Worm (Caenorhabditis elegans) whole organism, late embryonic: ENCODE results near the gene F18A11.5.

Experiments
- F13H6.1 ChIP-seq: sonication (generic microtip); optimal IDR thresholded peaks from 2 replicates; lab custom pipeline; 2016; ENCODE audit warnings: missing genetic modification characterization, missing compliant biosample characterization
- K02D7.2 ChIP-seq: sonication (generic microtip); optimal IDR thresholded peaks from 2 replicates; lab custom pipeline; 2017; ENCODE audit warnings: mild to moderate bottlenecking, missing genetic modification characterization, missing compliant biosample characterization
- K09A11.1 ChIP-seq: sonication (generic microtip); optimal IDR thresholded peaks from 2 replicates; lab custom pipeline; 2017; ENCODE audit warnings: antibody characterized with exemption, mild to moderate bottlenecking, missing genetic modification characterization, missing compliant biosample characterization; ENCODE audit not compliant: insufficient read depth
- T23F11.4 ChIP-seq: fragments of 200-800 bp; sonication (Bioruptor generic); optimal IDR thresholded peaks from 2 replicates; lab custom pipeline; 2018; ENCODE audit warnings: mild to moderate bottlenecking, missing genetic modification characterization, missing compliant biosample characterization
- Y22D7AL.16 ChIP-seq: sonication (generic microtip); optimal IDR thresholded peaks from 2 replicates; lab custom pipeline; 2016; ENCODE audit warnings: missing genetic modification characterization, missing compliant biosample characterization
- ahr-1 ChIP-seq: sonication (generic microtip); optimal IDR thresholded peaks from 2 replicates; lab custom pipeline; 2016; ENCODE audit warnings: missing genetic modification characterization, missing compliant biosample characterization
- ceh-18 ChIP-seq: sonication (generic microtip); optimal IDR thresholded peaks from 2 replicates; lab custom pipeline; 2016; ENCODE audit warnings: missing genetic modification characterization, missing compliant biosample characterization
- ceh-22 ChIP-seq: sonication (generic microtip); optimal IDR thresholded peaks from 2 replicates; lab custom pipeline; 2017; ENCODE audit warnings: missing biosample characterization, missing genetic modification characterization
- ceh-30 ChIP-seq: fragments of 150-350 bp; optimal IDR thresholded peaks from 2 replicates; lab custom pipeline; 2014; ENCODE audit warnings: missing biosample characterization, missing genetic modification characterization
- ceh-31 ChIP-seq: sonication (generic microtip); optimal IDR thresholded peaks from 2 replicates; lab custom pipeline; 2016; ENCODE audit warnings: missing genetic modification characterization, missing compliant biosample characterization
- ceh-34 ChIP-seq: sonication (generic microtip); optimal IDR thresholded peaks from 2 replicates; lab custom pipeline; 2016; ENCODE audit warnings: mild to moderate bottlenecking, missing genetic modification characterization, missing compliant biosample characterization
- ceh-48 ChIP-seq: sonication (generic microtip); optimal IDR thresholded peaks from 2 replicates; lab custom pipeline; 2016; ENCODE audit warnings: missing genetic modification characterization, inconsistent platforms, missing compliant biosample characterization
- ceh-6 ChIP-seq: fragments of 200-800 bp; sonication (Bioruptor generic); optimal IDR thresholded peaks from 2 replicates; lab custom pipeline; 2018; ENCODE audit warnings: mild to moderate bottlenecking, missing genetic modification characterization, missing compliant biosample characterization
- ceh-9 ChIP-seq: sonication (generic microtip); optimal IDR thresholded peaks from 2 replicates; lab custom pipeline; 2016; ENCODE audit warnings: mild to moderate bottlenecking, missing genetic modification characterization, inconsistent platforms, missing compliant biosample characterization
- che-1 ChIP-seq: sonication (generic microtip); optimal IDR thresholded peaks from 2 replicates; lab custom pipeline; 2016; ENCODE audit warnings: mild to moderate bottlenecking, missing genetic modification characterization, missing compliant biosample characterization
- dmd-4 ChIP-seq: sonication (generic microtip); optimal IDR thresholded peaks from 2 replicates; lab custom pipeline; 2016; ENCODE audit warnings: borderline replicate concordance, missing genetic modification characterization, missing compliant biosample characterization
- elt-2 ChIP-seq: sonication (generic microtip); optimal IDR thresholded peaks from 2 replicates; lab custom pipeline; 2016; ENCODE audit warnings: missing genetic modification reagents, missing genetic modification characterization, missing compliant biosample characterization
- elt-4 ChIP-seq: sonication (generic microtip); optimal IDR thresholded peaks from 2 replicates; lab custom pipeline; 2016; ENCODE audit warnings: missing genetic modification characterization, missing compliant biosample characterization
- fax-1 ChIP-seq: sonication (generic microtip); optimal IDR thresholded peaks from 2 replicates; lab custom pipeline; 2016; ENCODE audit warnings: missing genotype, missing genetic modification characterization, missing compliant biosample characterization
- fkh-10 ChIP-seq: fragments of 150-350 bp; optimal IDR thresholded peaks from 2 replicates; lab custom pipeline; 2014; ENCODE audit warnings: missing biosample characterization, missing genetic modification reagents, missing genetic modification characterization
- fkh-6 ChIP-seq: sonication (generic microtip); optimal IDR thresholded peaks from 2 replicates; lab custom pipeline; 2016; ENCODE audit warnings: missing genetic modification characterization, missing compliant biosample characterization
- hlh-15 ChIP-seq: sonication (generic microtip); optimal IDR thresholded peaks from 2 replicates; lab custom pipeline; 2016; ENCODE audit warnings: missing genetic modification characterization, missing compliant biosample characterization
- hlh-8 ChIP-seq: sonication (generic microtip); optimal IDR thresholded peaks from 2 replicates; lab custom pipeline; 2016; ENCODE audit warnings: missing genotype, missing genetic modification characterization, missing compliant biosample characterization
- lim-6 ChIP-seq: sonication (generic microtip); optimal IDR thresholded peaks from 2 replicates; lab custom pipeline; 2016; ENCODE audit warnings: missing genetic modification characterization, missing compliant biosample characterization
- lin-11 ChIP-seq: fragments of 200-800 bp; sonication (Bioruptor generic); optimal IDR thresholded peaks from 2 replicates; lab custom pipeline; 2018; ENCODE audit warnings: mild to moderate bottlenecking, missing genetic modification characterization, missing compliant biosample characterization
- madf-2 ChIP-seq: sonication (generic microtip); optimal IDR thresholded peaks from 2 replicates; lab custom pipeline; 2017; ENCODE audit warnings: missing genetic modification characterization, missing compliant biosample characterization
- nfya-1 ChIP-seq: sonication (generic microtip); optimal IDR thresholded peaks from 2 replicates; lab custom pipeline; 2017; ENCODE audit warnings: missing genetic modification characterization, mild to moderate bottlenecking, missing compliant biosample characterization, antibody characterized with exemption, moderate library complexity
- npax-4 ChIP-seq: sonication (generic microtip); optimal IDR thresholded peaks from 2 replicates; lab custom pipeline; 2016; ENCODE audit warnings: missing genetic modification characterization, missing compliant biosample characterization
- odd-2 ChIP-seq: sonication (generic microtip); optimal IDR thresholded peaks from 2 replicates; lab custom pipeline; 2017; ENCODE audit warnings: antibody characterized with exemption, mild to moderate bottlenecking, missing genetic modification characterization, missing compliant biosample characterization
- pag-3 ChIP-seq: sonication (generic microtip); optimal IDR thresholded peaks from 2 replicates; lab custom pipeline; 2016; ENCODE audit warnings: missing compliant biosample characterization, missing genetic modification characterization, borderline replicate concordance
- pax-1 ChIP-seq: fragments of 150-350 bp; optimal IDR thresholded peaks from 2 replicates; lab custom pipeline; 2014; ENCODE audit warnings: missing biosample characterization, missing genetic modification characterization
- ref-2 ChIP-seq: sonication (generic microtip); optimal IDR thresholded peaks from 2 replicates; lab custom pipeline; 2016; ENCODE audit warnings: missing genetic modification characterization, missing compliant biosample characterization
- rnt-1 ChIP-seq: sonication (generic microtip); optimal IDR thresholded peaks from 2 replicates; lab custom pipeline; 2016; ENCODE audit warnings: missing genetic modification characterization, missing compliant biosample characterization
- sdc-2 ChIP-seq: sonication (generic microtip); optimal IDR thresholded peaks from 2 replicates; lab custom pipeline; 2016; ENCODE audit warnings: missing genotype, missing genetic modification characterization, missing compliant biosample characterization
- sox-2 ChIP-seq: fragments of 200-800 bp; sonication (Bioruptor generic); IDR thresholded peaks from 2 replicates; pipeline ENCODE4 v1.3.6; 2022; ENCODE audit warnings: missing genetic modification reagents, missing genetic modification characterization, missing compliant biosample characterization
- tbx-2 ChIP-seq: sonication (generic microtip); optimal IDR thresholded peaks from 2 replicates; lab custom pipeline; 2016; ENCODE audit warnings: missing genetic modification characterization, missing compliant biosample characterization
- tbx-7 ChIP-seq: sonication (generic microtip); optimal IDR thresholded peaks from 2 replicates; lab custom pipeline; 2016; ENCODE audit warnings: missing genotype, missing genetic modification characterization, missing compliant biosample characterization
- unc-3 ChIP-seq, 2 experiments: fragments of 200-800 bp in 1 of 2; sonication (Bioruptor generic) in 1 of 2; sonication (generic microtip) in 1 of 2; conservative IDR thresholded peaks in 1 of 2; optimal IDR thresholded peaks in 1 of 2; 2 replicates each; pipeline versions ENCODE4 v1.3.6 to Lab custom; 2016 to 2022; ENCODE audit warnings: missing compliant biosample characterization in 2 of 2, missing genetic modification characterization in 2 of 2, missing genetic modification reagents in 1 of 2
- unc-55 ChIP-seq: sonication (generic microtip); optimal IDR thresholded peaks from 2 replicates; lab custom pipeline; 2017; ENCODE audit warnings: missing biosample characterization, missing genetic modification reagents, missing genetic modification characterization
- unc-86 ChIP-seq: sonication (generic microtip); optimal IDR thresholded peaks from 2 replicates; lab custom pipeline; 2016; ENCODE audit warnings: missing genetic modification characterization, missing compliant biosample characterization
- zip-5 ChIP-seq: sonication (generic microtip); optimal IDR thresholded peaks from 2 replicates; lab custom pipeline; 2016; ENCODE audit warnings: missing genetic modification characterization, missing compliant biosample characterization

Gene F18A11.5

ce11 chrII:13006283-13006682, 7.8 kb downstream of the F18A11.5 start:
- TF ChIP-seq sox-2 (GFP tag; lab: Robert Waterston, UW) (no peak), ceh-22 (tag; lab: Kevin White, UChicago) (no peak), fax-1 (tag; lab: Kevin White, UChicago) (no peak), elt-2 (no peak), unc-3 (GFP tag; conservative IDR thresholded peaks at IDR 0.05; lab: Robert Waterston, UW) (no peak), unc-3 (tag; optimal IDR thresholded peaks at IDR 0.05; lab: Kevin White, UChicago) (no peak), elt-4 (tag; lab: Kevin White, UChicago) (no peak), ceh-31 (tag; lab: Kevin White, UChicago) (no peak), ceh-48 (tag; lab: Kevin White, UChicago) (no peak), hlh-15 (tag; lab: Kevin White, UChicago) (no peak), lim-6 (no peak), tbx-2 (tag; lab: Kevin White, UChicago) (no peak), ahr-1 (tag; lab: Kevin White, UChicago) (no peak), madf-2 (tag; lab: Kevin White, UChicago) (no peak), che-1 (tag; lab: Kevin White, UChicago) (no peak), hlh-8 (tag; lab: Kevin White, UChicago) (no peak), Y22D7AL.16 (tag; lab: Kevin White, UChicago) (no peak), sdc-2 (tag; lab: Kevin White, UChicago) (no peak), zip-5 (tag; lab: Kevin White, UChicago) (no peak), pag-3 (tag; lab: Kevin White, UChicago) (no peak), nfya-1 (tag; lab: Kevin White, UChicago) (no peak)

DNA sequence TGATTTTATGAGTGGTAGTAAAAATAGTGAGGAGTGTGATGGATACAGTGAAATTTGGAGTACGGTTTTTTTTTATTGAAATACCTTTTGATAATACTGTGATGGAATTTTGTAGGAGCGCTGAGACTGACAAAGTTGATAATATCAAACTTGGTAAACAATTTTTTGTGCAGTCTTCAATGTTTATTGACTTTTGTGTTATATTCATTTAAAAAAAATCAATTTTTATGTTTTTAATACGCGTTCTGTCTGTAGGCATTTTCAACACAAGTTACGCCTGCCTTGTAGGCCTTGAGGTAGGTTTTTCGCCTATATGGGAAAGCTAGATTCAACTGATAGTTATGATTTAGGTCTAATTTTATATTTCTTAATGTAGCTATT, 9.2 kb downstream of the F18A11.5 start:
- TF ChIP-seq che-1 (tag; lab: Kevin White, UChicago) (no peak), ahr-1 (tag; lab: Kevin White, UChicago) (no peak), pag-3 (tag; lab: Kevin White, UChicago) (no peak), K02D7.2 (tag; lab: Kevin White, UChicago) (no peak), ceh-18 (tag; lab: Kevin White, UChicago) (no peak), K09A11.1 (tag; lab: Kevin White, UChicago) (no peak), ceh-9 (tag; lab: Kevin White, UChicago) (no peak), nfya-1 (tag; lab: Kevin White, UChicago) (no peak), ceh-34 (tag; lab: Kevin White, UChicago) (no peak), tbx-7 (tag; lab: Kevin White, UChicago) (no peak), F13H6.1 (no peak), fkh-6 (tag; lab: Kevin White, UChicago) (no peak), odd-2 (tag; lab: Kevin White, UChicago) (no peak), ceh-22 (tag; lab: Kevin White, UChicago) (no peak), npax-4 (tag; lab: Kevin White, UChicago) (no peak), elt-4 (tag; lab: Kevin White, UChicago) (no peak)

ce11 chrII:13004160-13004871, 9.8 kb downstream of the F18A11.5 start:
- peak; percentile 47 for TF ChIP-seq elt-2
- TF ChIP-seq unc-55 (GFP tag; lab: Kevin White, UChicago) = peak; percentile 80
- TF ChIP-seq ahr-1 (tag; lab: Kevin White, UChicago) = no peak
- TF ChIP-seq madf-2 (tag; lab: Kevin White, UChicago) = no peak
- TF ChIP-seq, all 69 proteins: peak for 2

DNA sequence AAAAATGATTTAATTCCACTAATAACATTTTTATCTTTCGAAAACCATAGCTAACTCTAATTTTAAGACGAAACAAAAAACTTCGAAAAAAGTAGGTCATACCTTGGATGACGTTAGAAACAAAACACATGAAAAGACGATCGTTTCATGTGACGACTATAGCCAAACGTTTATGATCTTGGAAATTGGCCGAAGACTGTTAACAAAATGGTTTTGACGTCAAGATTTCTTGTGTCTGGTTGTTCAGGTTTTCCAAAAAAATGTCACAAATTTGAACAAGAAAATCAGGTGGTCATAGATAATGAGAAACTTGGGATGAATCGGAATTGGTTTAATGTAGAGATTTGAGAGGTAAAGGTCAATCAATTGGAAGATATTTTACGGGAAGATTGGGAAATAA, 10.8 kb downstream of the F18A11.5 start:
- TF ChIP-seq pax-1 (tag; lab: Kevin White, UChicago) (no peak), ceh-31 (tag; lab: Kevin White, UChicago) (no peak), ref-2 (tag; lab: Kevin White, UChicago) (no peak), K09A11.1 (tag; lab: Kevin White, UChicago) (no peak), unc-86 (no peak), lin-11 (tag; lab: Kevin White, UChicago) (no peak), ceh-30 (tag; lab: Kevin White, UChicago) (no peak), rnt-1 (no peak), pag-3 (tag; lab: Kevin White, UChicago) (no peak), F13H6.1 (no peak), dmd-4 (no peak), T23F11.4 (no peak), ahr-1 (tag; lab: Kevin White, UChicago) (no peak), npax-4 (tag; lab: Kevin White, UChicago) (no peak), ceh-6 (GFP tag; lab: Kevin White, UChicago) (no peak), ceh-18 (tag; lab: Kevin White, UChicago) (no peak), fkh-10 (GFP tag; lab: Kevin White, UChicago) (no peak), unc-55 (GFP tag; lab: Kevin White, UChicago) (no peak)
